Fruit fly (Drosophila melanogaster) S2 (cell line): ENCODE results near the gene pug.

ENCODE experiments used
- CG8478 ChIP-seq: fragments of >200 bp; optimal IDR thresholded peaks from 2 replicates; lab custom pipeline; 2018
- CTCF ChIP-seq, 2 experiments: fragments of >200 bp; optimal IDR thresholded peaks; 2 replicates each; lab custom pipeline; 2018

DNA sequence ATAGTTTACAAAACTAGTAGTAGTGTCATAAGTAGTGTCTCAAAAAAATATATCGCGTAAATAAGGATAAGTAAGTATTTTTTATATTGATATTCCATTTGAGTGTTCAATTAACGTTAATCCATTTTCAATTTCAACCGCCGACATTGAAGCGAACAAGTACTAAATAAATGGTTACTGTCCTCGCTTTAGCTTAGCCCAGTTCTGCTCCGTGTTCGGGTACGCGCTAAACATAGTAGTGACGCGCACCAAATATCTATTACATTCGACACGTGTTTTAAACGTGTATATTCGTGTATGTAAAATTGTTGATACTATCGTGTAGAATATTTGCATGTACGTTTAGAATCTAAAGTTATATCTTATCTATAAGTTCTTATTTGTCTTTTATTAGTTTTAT is 21.2 kb upstream of the pug start:
- peak; percentile 85 to 86 for TF ChIP-seq CTCF (optimal IDR thresholded peaks at IDR 0.05; lab: Kevin White, UChicago)
- TF ChIP-seq CG8478 (lab: Kevin White, UChicago) = no peak
